Fruit fly (Drosophila melanogaster) whole organism, prepupa: ENCODE measurements around the gene for.

Source experiments
- CG11294 ChIP-seq: fragments of 200-800 bp; sonication (Bioruptor generic); IDR thresholded peaks from 2 replicates; pipeline ENCODE4 v1.3.6; 2022; ENCODE audit warnings: missing biosample characterization, missing genetic modification characterization
- CG9139 ChIP-seq: fragments of 200-800 bp; sonication (Bioruptor generic); optimal IDR thresholded peaks from 3 replicates; lab custom pipeline; 2017; ENCODE audit warnings: missing biosample characterization, mild to moderate bottlenecking, missing genetic modification characterization
- Eip78C ChIP-seq: fragments of 200-800 bp; sonication (Bioruptor generic); peaks from one replicate; lab custom pipeline; 2016; ENCODE audit warnings: missing biosample characterization, missing genetic modification characterization
- Hr39 ChIP-seq: fragments of 200-800 bp; sonication (Bioruptor generic); optimal IDR thresholded peaks from 2 replicates; lab custom pipeline; 2016; ENCODE audit warnings: missing biosample characterization, missing genetic modification characterization
- Smox ChIP-seq: fragments of 200-800 bp; sonication (Bioruptor generic); optimal IDR thresholded peaks from 3 replicates; lab custom pipeline; 2016; ENCODE audit warnings: missing biosample characterization, missing genetic modification characterization
- Sox15 ChIP-seq: fragments of 200-800 bp; sonication (Bioruptor generic); optimal IDR thresholded peaks from 3 replicates; lab custom pipeline; 2016; ENCODE audit warnings: missing biosample characterization, missing genetic modification characterization

DNA sequence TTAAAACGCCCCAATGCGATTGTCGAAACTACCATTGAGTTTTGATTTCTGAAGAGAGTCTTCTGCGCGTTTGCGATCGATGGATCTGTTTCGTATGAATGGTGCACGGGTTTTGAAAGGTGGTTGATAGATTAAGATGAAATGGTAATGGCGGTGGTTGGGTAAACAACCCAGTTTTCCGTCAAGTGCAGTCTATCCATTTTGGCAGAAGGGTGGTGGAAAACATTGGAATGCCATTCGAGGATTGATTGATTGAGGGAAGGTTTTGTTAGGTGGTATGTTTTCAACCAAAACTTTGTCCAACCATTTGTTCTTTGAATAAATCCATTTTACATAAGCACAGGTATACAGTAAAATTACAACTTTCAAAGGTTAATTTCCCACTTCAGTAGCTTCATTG, 67.9 kb downstream of the for start:
- TF ChIP-seq Hr39 (GFP tag; lab: Kevin White, UChicago) (no peak), Smox (GFP tag; lab: Kevin White, UChicago) (no peak), CG11294 (GFP tag; lab: Robert Waterston, UW) (no peak), Sox15 (no peak), Eip78C (no peak), CG9139 (GFP tag; lab: Kevin White, UChicago) (no peak)
